Fruit fly (Drosophila melanogaster) whole organism, embryonic: ENCODE results near the gene mus201.

Experiments
- ATbp ChIP-seq: fragments of 200-800 bp; sonication (Bioruptor generic); optimal IDR thresholded peaks from 2 replicates; lab custom pipeline; 2017; ENCODE audit warnings: missing biosample characterization, mild to moderate bottlenecking, missing genetic modification characterization, missing genetic modification reagents
- Abd-B ChIP-seq: fragments of 200-800 bp; sonication (Bioruptor generic); optimal IDR thresholded peaks from 2 replicates; lab custom pipeline; 2018; ENCODE audit warnings: missing biosample characterization, mild to moderate bottlenecking, missing genetic modification characterization, moderate library complexity
- Atf3 ChIP-seq: fragments of 200-800 bp; sonication (Bioruptor generic); optimal IDR thresholded peaks from 3 replicates; lab custom pipeline; 2016; ENCODE audit warnings: missing biosample characterization, missing genetic modification characterization
- BEAF-32 ChIP-seq: fragments of 200-800 bp; sonication (Bioruptor generic); optimal IDR thresholded peaks from 3 replicates; lab custom pipeline; 2017; ENCODE audit warnings: missing biosample characterization, missing genetic modification characterization, mild to moderate bottlenecking, moderate library complexity, missing genetic modification reagents
- Bteb2 ChIP-seq: fragments of 200-800 bp; sonication (Bioruptor generic); optimal IDR thresholded peaks from 2 replicates; lab custom pipeline; 2016; ENCODE audit warnings: missing biosample characterization, missing genetic modification characterization
- C15 ChIP-seq: fragments of 200-800 bp; sonication (Bioruptor generic); IDR thresholded peaks from 3 replicates; pipeline ENCODE4 v1.3.6; 2022; ENCODE audit warnings: missing biosample characterization, missing genetic modification characterization
- CG10366 ChIP-seq: fragments of 200-800 bp; sonication (Bioruptor generic); IDR thresholded peaks from 2 replicates; pipeline ENCODE4 v1.3.6; 2022; ENCODE audit warnings: missing biosample characterization, missing genetic modification characterization
- CG12104 ChIP-seq: fragments of 200-800 bp; sonication (Bioruptor generic); optimal IDR thresholded peaks from 3 replicates; lab custom pipeline; 2016; ENCODE audit warnings: missing biosample characterization, missing genetic modification characterization
- CG14050 ChIP-seq: fragments of 200-800 bp; sonication (Bioruptor generic); IDR thresholded peaks from 3 replicates; pipeline ENCODE4 v1.3.6; 2022; ENCODE audit warnings: missing biosample characterization, missing genetic modification characterization
- CG15011 ChIP-seq: fragments of 200-800 bp; sonication (Bioruptor generic); optimal IDR thresholded peaks from 3 replicates; lab custom pipeline; 2018; ENCODE audit warnings: missing biosample characterization, mild to moderate bottlenecking, missing genetic modification characterization
- CG1529 ChIP-seq: fragments of 200-800 bp; sonication (Bioruptor generic); optimal IDR thresholded peaks from 3 replicates; lab custom pipeline; 2018; ENCODE audit warnings: missing biosample characterization, missing genetic modification characterization
- CG18262 ChIP-seq: fragments of 200-800 bp; optimal IDR thresholded peaks from 3 replicates; lab custom pipeline; 2019; ENCODE audit warnings: missing biosample characterization, mild to moderate bottlenecking, missing genetic modification characterization, moderate library complexity
- CG2120 ChIP-seq: fragments of 200-800 bp; sonication (Bioruptor generic); optimal IDR thresholded peaks from 3 replicates; lab custom pipeline; 2016; ENCODE audit warnings: missing biosample characterization, missing genetic modification characterization
- CG2678 ChIP-seq: fragments of 200-800 bp; sonication (Bioruptor generic); optimal IDR thresholded peaks from 3 replicates; lab custom pipeline; 2019; ENCODE audit warnings: missing biosample characterization, mild to moderate bottlenecking, missing genetic modification characterization, moderate library complexity
- CG2889 ChIP-seq: fragments of 200-800 bp; sonication (Bioruptor generic); IDR thresholded peaks from 3 replicates; pipeline ENCODE4 v1.3.6; 2022; ENCODE audit warnings: missing biosample characterization, missing genetic modification characterization
- CG30020 ChIP-seq: fragments of 200-800 bp; optimal IDR thresholded peaks from 2 replicates; lab custom pipeline; 2019; ENCODE audit warnings: missing biosample characterization, mild to moderate bottlenecking, missing genetic modification characterization, moderate library complexity
- CG30403 ChIP-seq: fragments of 200-800 bp; sonication (Bioruptor generic); optimal IDR thresholded peaks from 3 replicates; lab custom pipeline; 2016; ENCODE audit warnings: missing biosample characterization, missing genetic modification characterization
- CG5953 ChIP-seq: fragments of 200-800 bp; sonication (Bioruptor generic); IDR thresholded peaks from 2 replicates; pipeline ENCODE4 v1.3.6; 2022; ENCODE audit warnings: missing biosample characterization, missing genetic modification characterization
- CG7928 ChIP-seq: fragments of 200-800 bp; sonication (Bioruptor generic); optimal IDR thresholded peaks from 2 replicates; lab custom pipeline; 2017; ENCODE audit warnings: missing biosample characterization, mild to moderate bottlenecking, missing genetic modification characterization
- CG8281 ChIP-seq: fragments of 200-800 bp; sonication (Bioruptor generic); optimal IDR thresholded peaks from 2 replicates; lab custom pipeline; 2018; ENCODE audit warnings: missing biosample characterization, mild to moderate bottlenecking, missing genetic modification characterization, moderate library complexity
- CG8359 ChIP-seq: fragments of 200-800 bp; sonication (Bioruptor generic); optimal IDR thresholded peaks from 2 replicates; lab custom pipeline; 2017; ENCODE audit warnings: missing biosample characterization, mild to moderate bottlenecking, missing genetic modification characterization, borderline replicate concordance
- CG8478 ChIP-seq: fragments of >200 bp; optimal IDR thresholded peaks from 2 replicates; lab custom pipeline; 2018
- CG8944 ChIP-seq: fragments of 200-800 bp; sonication (Bioruptor generic); optimal IDR thresholded peaks from 3 replicates; lab custom pipeline; 2016; ENCODE audit warnings: missing biosample characterization, missing genetic modification characterization
- E2f2 ChIP-seq: fragments of 200-800 bp; sonication (Bioruptor generic); IDR thresholded peaks from 2 replicates; pipeline ENCODE4 v1.3.6; 2022; ENCODE audit warnings: missing biosample characterization, missing genetic modification characterization
- Meics ChIP-seq: fragments of 200-800 bp; sonication (Bioruptor generic); optimal IDR thresholded peaks from 2 replicates; lab custom pipeline; 2017; ENCODE audit warnings: missing biosample characterization, mild to moderate bottlenecking, missing genetic modification characterization
- NC2β ChIP-seq: fragments of 200-800 bp; sonication (Bioruptor generic); optimal IDR thresholded peaks from 2 replicates; lab custom pipeline; 2016; ENCODE audit warnings: missing biosample characterization, missing genetic modification characterization
- NK7.1 ChIP-seq: fragments of 200-800 bp; sonication (Bioruptor generic); optimal IDR thresholded peaks from 3 replicates; lab custom pipeline; 2016; ENCODE audit warnings: missing biosample characterization, missing genetic modification characterization
- Opbp ChIP-seq: fragments of 200-800 bp; sonication (Bioruptor generic); IDR thresholded peaks from 3 replicates; pipeline ENCODE4 v1.3.6; 2022; ENCODE audit warnings: missing biosample characterization, missing genetic modification characterization; ENCODE audit not compliant: partially characterized antibody
- Poxn ChIP-seq: fragments of 200-800 bp; sonication (Bioruptor generic); IDR thresholded peaks from 2 replicates; pipeline ENCODE4 v1.3.6; 2022; ENCODE audit warnings: missing biosample characterization, missing genetic modification characterization
- Side ChIP-seq: fragments of 200-800 bp; sonication (Bioruptor generic); optimal IDR thresholded peaks from 2 replicates; lab custom pipeline; 2016; ENCODE audit warnings: missing biosample characterization, missing genetic modification characterization
- Sin3A ChIP-seq: fragments of >200 bp; optimal IDR thresholded peaks from 2 replicates; lab custom pipeline; 2018
- ase ChIP-seq: fragments of 200-800 bp; sonication (Bioruptor generic); IDR thresholded peaks from 3 replicates; pipeline ENCODE4 v1.3.6; 2022; ENCODE audit warnings: missing biosample characterization, missing genetic modification characterization
- br ChIP-seq: fragments of >200 bp; optimal IDR thresholded peaks from 2 replicates; lab custom pipeline; 2017
- emc ChIP-seq: fragments of 200-800 bp; sonication (Bioruptor generic); optimal IDR thresholded peaks from 2 replicates; lab custom pipeline; 2016; ENCODE audit warnings: missing biosample characterization, missing genetic modification characterization
- gcm ChIP-seq: fragments of 200-800 bp; sonication (Bioruptor generic); optimal IDR thresholded peaks from 2 replicates; lab custom pipeline; 2019; ENCODE audit warnings: missing biosample characterization, mild to moderate bottlenecking, missing genetic modification characterization, moderate library complexity
- gem ChIP-seq: fragments of 200-800 bp; sonication (Bioruptor generic); optimal IDR thresholded peaks from 2 replicates; lab custom pipeline; 2019; ENCODE audit warnings: missing biosample characterization, mild to moderate bottlenecking, missing genetic modification characterization, moderate library complexity
- grn ChIP-seq: fragments of 200-800 bp; sonication (Bioruptor generic); optimal IDR thresholded peaks from 3 replicates; lab custom pipeline; 2017; ENCODE audit warnings: missing biosample characterization, missing genetic modification characterization
- her ChIP-seq: fragments of 200-800 bp; sonication (Bioruptor generic); optimal IDR thresholded peaks from 2 replicates; lab custom pipeline; 2016; ENCODE audit warnings: missing biosample characterization, missing genetic modification characterization
- insv ChIP-seq, 2 experiments: fragments of 200-800 bp; sonication (Bioruptor generic); optimal IDR thresholded peaks; 3 replicates each; lab custom pipeline; 2016 to 2018; ENCODE audit warnings: missing biosample characterization in 2 of 2, missing genetic modification characterization in 2 of 2
- klu ChIP-seq: fragments of 200-800 bp; sonication (Bioruptor generic); IDR thresholded peaks from 2 replicates; pipeline ENCODE4 v1.3.6; 2022; ENCODE audit warnings: missing biosample characterization, missing genetic modification characterization
- mirr ChIP-seq: fragments of 200-800 bp; sonication (Bioruptor generic); optimal IDR thresholded peaks from 3 replicates; lab custom pipeline; 2018; ENCODE audit warnings: missing biosample characterization, mild to moderate bottlenecking, missing genetic modification characterization
- nau ChIP-seq: fragments of 200-800 bp; sonication (Bioruptor generic); optimal IDR thresholded peaks from 3 replicates; lab custom pipeline; 2017; ENCODE audit warnings: missing biosample characterization, mild to moderate bottlenecking, missing genetic modification characterization, missing genetic modification reagents
- odd ChIP-seq: fragments of 200-800 bp; sonication (Bioruptor generic); optimal IDR thresholded peaks from 2 replicates; lab custom pipeline; 2017; ENCODE audit warnings: missing biosample characterization, mild to moderate bottlenecking, missing genetic modification characterization
- peb ChIP-seq: fragments of 200-800 bp; sonication (Bioruptor generic); IDR thresholded peaks from 2 replicates; pipeline ENCODE4 v1.3.6; 2022; ENCODE audit warnings: missing biosample characterization, missing genetic modification characterization
- pita ChIP-seq: fragments of 200-800 bp; sonication (Bioruptor generic); optimal IDR thresholded peaks from 2 replicates; lab custom pipeline; 2017; ENCODE audit warnings: missing biosample characterization, mild to moderate bottlenecking, missing genetic modification characterization
- sisA ChIP-seq: fragments of 200-800 bp; sonication (Bioruptor generic); IDR thresholded peaks from 2 replicates; pipeline ENCODE4 v1.3.6; 2022; ENCODE audit warnings: missing biosample characterization, missing genetic modification characterization
- tll ChIP-seq, 2 experiments: fragments of 200-800 bp in 1 of 2; fragments of >200 bp in 1 of 2; sonication (Bioruptor generic) in 1 of 2; optimal IDR thresholded peaks; 2 replicates each; lab custom pipeline; 2017 to 2019; ENCODE audit warnings: missing biosample characterization in 2 of 2, missing genetic modification characterization in 2 of 2, mild to moderate bottlenecking in 1 of 2, moderate library complexity in 1 of 2
- usp ChIP-seq: fragments of >200 bp; optimal IDR thresholded peaks from 2 replicates; lab custom pipeline; 2017; ENCODE audit warnings: missing biosample characterization, missing genetic modification characterization
- vnd ChIP-seq: fragments of 200-800 bp; sonication (Bioruptor generic); IDR thresholded peaks from 3 replicates; pipeline ENCODE4 v1.3.6; 2022; ENCODE audit warnings: missing biosample characterization, missing genetic modification characterization; ENCODE audit not compliant: partially characterized antibody
- wor ChIP-seq: fragments of 200-800 bp; sonication (Bioruptor generic); IDR thresholded peaks from 2 replicates; pipeline ENCODE4 v1.3.6; 2022; ENCODE audit warnings: missing biosample characterization, missing genetic modification characterization

mus201 gene

DNA sequence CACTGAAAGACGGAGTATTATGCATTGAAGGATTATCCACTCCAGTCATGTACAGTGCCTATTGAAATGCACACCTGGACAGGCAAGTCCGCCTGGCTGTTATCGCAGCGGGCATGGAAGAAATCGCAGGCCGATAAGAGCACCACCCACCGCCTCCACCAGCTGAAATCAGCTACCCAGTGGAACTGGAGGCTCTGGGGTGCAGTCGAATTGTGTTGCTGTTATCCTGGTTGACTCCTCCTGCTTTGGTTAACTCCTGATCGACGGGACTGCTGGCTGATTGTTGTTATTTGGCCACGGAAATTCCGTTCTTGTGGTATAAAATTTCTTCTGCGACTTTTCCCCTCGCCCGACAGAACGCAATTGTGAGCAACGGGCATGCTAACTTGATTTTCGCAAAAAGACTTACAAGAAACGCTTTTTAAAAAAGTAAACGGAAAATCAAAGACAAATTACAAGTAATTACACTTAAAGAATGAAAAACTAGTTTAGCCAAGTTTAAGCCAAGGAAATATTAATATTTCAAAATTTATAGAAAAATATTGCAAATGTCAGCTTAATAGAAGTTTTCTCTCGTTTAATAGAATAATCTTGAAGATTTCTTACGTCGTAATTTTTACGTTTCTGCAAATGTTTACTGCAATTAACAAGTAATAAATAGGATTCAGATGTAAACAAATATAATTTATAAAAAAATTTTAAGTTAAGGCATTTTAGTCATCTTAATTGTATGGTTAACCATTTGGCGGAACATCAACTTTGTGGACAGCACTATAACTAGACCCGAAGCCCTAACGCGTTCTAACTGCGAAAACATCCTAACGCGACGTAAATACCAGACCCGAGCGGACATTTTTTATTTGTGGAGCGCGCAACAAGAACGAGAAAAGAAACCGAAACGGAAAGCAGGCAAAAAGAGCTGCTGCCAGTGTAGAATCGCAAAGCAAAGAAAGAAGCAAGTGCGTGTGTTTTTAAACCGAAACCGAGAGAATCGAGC, 22.8 kb upstream of the mus201 start, which contains the start of the genes CG13398 and Akap200 (continued):
- TF ChIP-seq nau (GFP tag; lab: Kevin White, UChicago) (no peak), odd (GFP tag; lab: Kevin White, UChicago) (no peak), ATbp (GFP tag; lab: Kevin White, UChicago) (no peak), CG18262 (tag; lab: Kevin White, UChicago) (peak; percentile 46), mirr (GFP tag; lab: Kevin White, UChicago) (no peak), E2f2 (peak; percentile 45), her (peak; percentile 99), NC2β (GFP tag; lab: Kevin White, UChicago) (no peak), CG5953 (GFP tag; lab: Robert Waterston, UW) (0 out of 2 replicates have a peak, but pooled peaks have one; percentile 29), CG8359 (GFP tag; lab: Kevin White, UChicago) (no peak), CG15011 (GFP tag; lab: Kevin White, UChicago) (no peak), CG10366 (GFP tag; lab: Robert Waterston, UW) (no peak), pita (GFP tag; lab: Kevin White, UChicago) (no peak), CG8944 (GFP tag; lab: Kevin White, UChicago) (no peak), emc (GFP tag; lab: Kevin White, UChicago) (no peak), Poxn (GFP tag; lab: Robert Waterston, UW) (no peak), CG30020 (peak; percentile 31), br (lab: Kevin White, UChicago) (no peak), insv (GFP tag; optimal IDR thresholded peaks at IDR 0.05; lab: Kevin White, UChicago) (peak in 1 of 2 experiments; percentile 41), CG1529 (GFP tag; lab: Kevin White, UChicago) (no peak), CG2889 (GFP tag; lab: Robert Waterston, UW) (no peak), CG2678 (tag; lab: Kevin White, UChicago) (no peak), usp (GFP tag; lab: Kevin White, UChicago) (no peak), CG14050 (GFP tag; lab: Robert Waterston, UW) (no peak), Side (no peak), grn (GFP tag; lab: Kevin White, UChicago) (peak; percentile 24), Abd-B (GFP tag; lab: Kevin White, UChicago) (no peak), Meics (peak; percentile 3), Bteb2 (no peak), vnd (GFP tag; lab: Robert Waterston, UW) (no peak), CG30403 (GFP tag; lab: Kevin White, UChicago) (peak; percentile 50), Atf3 (GFP tag; lab: Kevin White, UChicago) (no peak), BEAF-32 (GFP tag; lab: Kevin White, UChicago) (peak; percentile 16), gem (no peak), CG12104 (GFP tag; lab: Kevin White, UChicago) (peak; percentile 14), CG8478 (no peak), sisA (GFP tag; lab: Robert Waterston, UW) (no peak), CG2120 (peak; percentile 48), C15 (GFP tag; lab: Robert Waterston, UW) (no peak), gcm (GFP tag; lab: Kevin White, UChicago) (no peak), wor (GFP tag; lab: Robert Waterston, UW) (no peak), NK7.1 (no peak), tll (GFP tag; optimal IDR thresholded peaks at IDR 0.05; lab: Kevin White, UChicago) (no peak), CG7928 (GFP tag; lab: Kevin White, UChicago) (peak; percentile 55), klu (0 out of 2 replicates have a peak, but pooled peaks have one; percentile 23), peb (GFP tag; lab: Robert Waterston, UW) (no peak), CG8281 (tag; lab: Kevin White, UChicago) (no peak), Opbp (GFP tag; lab: Robert Waterston, UW) (peak; percentile 43; the same call in 1 of the 3 replicates), ase (no peak), Sin3A (lab: Kevin White, UChicago) (peak; percentile 46)
